Fruit fly (Drosophila melanogaster) whole organism, pupa: ENCODE results near the gene CkIalpha.

Source experiments
- CG10348 ChIP-seq: fragments of 200-800 bp; sonication (Bioruptor generic); IDR thresholded peaks from 2 replicates; pipeline ENCODE4 v1.3.6; 2022; ENCODE audit warnings: missing biosample characterization, missing genetic modification characterization
- CG12605 ChIP-seq: fragments of 200-800 bp; sonication (Bioruptor generic); IDR thresholded peaks from 2 replicates; pipeline ENCODE4 v1.3.6; 2022; ENCODE audit warnings: missing biosample characterization, missing genetic modification characterization
- CG13204 ChIP-seq: fragments of 200-800 bp; sonication (Bioruptor generic); optimal IDR thresholded peaks from 2 replicates; lab custom pipeline; 2018; ENCODE audit warnings: missing biosample characterization, mild to moderate bottlenecking, missing genetic modification characterization, moderate library complexity
- CG14655 ChIP-seq: fragments of 200-800 bp; sonication (Bioruptor generic); optimal IDR thresholded peaks from 3 replicates; lab custom pipeline; 2017; ENCODE audit warnings: mild to moderate bottlenecking, missing biosample characterization, missing genetic modification reagents, missing genetic modification characterization
- CG15710 ChIP-seq: fragments of 200-800 bp; sonication (Bioruptor generic); optimal IDR thresholded peaks from 2 replicates; lab custom pipeline; 2018; ENCODE audit warnings: missing biosample characterization, mild to moderate bottlenecking, missing genetic modification characterization, moderate library complexity
- CG17806 ChIP-seq: fragments of 200-800 bp; sonication (Bioruptor generic); optimal IDR thresholded peaks from 2 replicates; lab custom pipeline; 2018; ENCODE audit warnings: missing biosample characterization, mild to moderate bottlenecking, missing genetic modification characterization, moderate library complexity
- CG32121 ChIP-seq: fragments of 200-800 bp; sonication (Bioruptor generic); IDR thresholded peaks from 2 replicates; pipeline ENCODE4 v1.3.6; 2022; ENCODE audit warnings: missing biosample characterization, missing genetic modification characterization
- CG34367 ChIP-seq: fragments of 200-800 bp; sonication (Bioruptor generic); optimal IDR thresholded peaks from 2 replicates; lab custom pipeline; 2018; ENCODE audit warnings: missing biosample characterization, mild to moderate bottlenecking, missing genetic modification characterization
- CG4496 ChIP-seq: fragments of 200-800 bp; sonication (Bioruptor generic); IDR thresholded peaks from 3 replicates; pipeline ENCODE4 v1.3.6; 2022; ENCODE audit warnings: missing biosample characterization, missing genetic modification characterization
- CG8159 ChIP-seq: fragments of 200-800 bp; sonication (Bioruptor generic); optimal IDR thresholded peaks from 3 replicates; lab custom pipeline; 2018; ENCODE audit warnings: missing biosample characterization, mild to moderate bottlenecking, missing genetic modification characterization, moderate library complexity
- CG8301 ChIP-seq: fragments of 200-800 bp; sonication (Bioruptor generic); optimal IDR thresholded peaks from 2 replicates; lab custom pipeline; 2018; ENCODE audit warnings: missing biosample characterization, mild to moderate bottlenecking, missing genetic modification characterization
- CG9948 ChIP-seq: fragments of 200-800 bp; sonication (Bioruptor generic); optimal IDR thresholded peaks from 2 replicates; lab custom pipeline; 2018; ENCODE audit warnings: missing biosample characterization, mild to moderate bottlenecking, missing genetic modification characterization, moderate library complexity
- D1 ChIP-seq: fragments of 200-800 bp; sonication (Bioruptor generic); optimal IDR thresholded peaks from 2 replicates; lab custom pipeline; 2018; ENCODE audit warnings: missing biosample characterization, mild to moderate bottlenecking, missing genetic modification characterization, moderate library complexity
- EcR ChIP-seq: fragments of 200-800 bp; sonication (Bioruptor generic); optimal IDR thresholded peaks from 3 replicates; lab custom pipeline; 2019; ENCODE audit warnings: missing biosample characterization, missing genetic modification characterization, mild to moderate bottlenecking, moderate library complexity, missing genetic modification reagents
- Ets98B ChIP-seq: fragments of 200-800 bp; sonication (Bioruptor generic); IDR thresholded peaks from 2 replicates; pipeline ENCODE4 v1.3.6; 2022; ENCODE audit warnings: missing biosample characterization, missing genetic modification characterization
- Pif1A ChIP-seq: fragments of 200-800 bp; sonication (Bioruptor generic); optimal IDR thresholded peaks from 3 replicates; lab custom pipeline; 2016; ENCODE audit warnings: missing biosample characterization, missing genetic modification characterization
- Pif1B ChIP-seq: fragments of 200-800 bp; sonication (Bioruptor generic); optimal IDR thresholded peaks from 3 replicates; lab custom pipeline; 2016; ENCODE audit warnings: missing biosample characterization, missing genetic modification characterization
- Snoo ChIP-seq: fragments of 200-800 bp; sonication (Bioruptor generic); optimal IDR thresholded peaks from 3 replicates; lab custom pipeline; 2017; ENCODE audit warnings: missing biosample characterization, mild to moderate bottlenecking, missing genetic modification characterization, inconsistent platforms
- fd96Ca ChIP-seq: fragments of 200-800 bp; sonication (Bioruptor generic); IDR thresholded peaks from 3 replicates; pipeline ENCODE4 v1.3.6; 2022; ENCODE audit warnings: missing biosample characterization, missing genetic modification characterization
- gl ChIP-seq: fragments of 200-800 bp; sonication (Bioruptor generic); optimal IDR thresholded peaks from 2 replicates; lab custom pipeline; 2018; ENCODE audit warnings: missing biosample characterization, mild to moderate bottlenecking, missing genetic modification characterization
- rn ChIP-seq: fragments of 200-800 bp; sonication (Bioruptor generic); IDR thresholded peaks from 2 replicates; pipeline ENCODE4 v1.3.6; 2022; ENCODE audit warnings: missing biosample characterization, missing genetic modification characterization

Gene CkIalpha

dm6 chrX:12672317-12673172 is 19.1 kb downstream of the CkIalpha start:
- TF ChIP-seq CG17806 (tag; lab: Kevin White, UChicago), result peak; percentile 43
- peak; percentile 44; the same call in 1 of the 2 replicates for TF ChIP-seq Ets98B (GFP tag; lab: Robert Waterston, UW)
- peak; percentile 76 for TF ChIP-seq EcR (GFP tag; lab: Kevin White, UChicago)
- TF ChIP-seq CG32121 (GFP tag; lab: Robert Waterston, UW), result peak; percentile 36; the same call in 1 of the 2 replicates
- TF ChIP-seq Snoo (tag; lab: Kevin White, UChicago), result peak; percentile 4
- peak; percentile 57 for TF ChIP-seq CG15710 (tag; lab: Kevin White, UChicago)
- no peak for TF ChIP-seq rn (GFP tag; lab: Robert Waterston, UW)
- TF ChIP-seq Pif1B (GFP tag; lab: Kevin White, UChicago), result peak; percentile 41
- peak; percentile 12 for TF ChIP-seq CG14655 (GFP tag; lab: Kevin White, UChicago)
- no peak for TF ChIP-seq D1 (tag; lab: Kevin White, UChicago)
- peak; percentile 14 for TF ChIP-seq CG8301
- peak; percentile 55 for TF ChIP-seq CG8159
- TF ChIP-seq fd96Ca (GFP tag; lab: Robert Waterston, UW), result peak; percentile 21; the same call in 2 of the 3 replicates
- peak; percentile 51 for TF ChIP-seq Pif1A (GFP tag; lab: Kevin White, UChicago)
- peak; percentile 76 for TF ChIP-seq CG12605 (GFP tag; lab: Robert Waterston, UW)
- TF ChIP-seq CG4496 (GFP tag; lab: Robert Waterston, UW), result peak; percentile 52
- TF ChIP-seq gl (tag; lab: Kevin White, UChicago), result peak; percentile 83
- TF ChIP-seq CG9948 (tag; lab: Kevin White, UChicago), result peak; percentile 36
- peak; percentile 78 for TF ChIP-seq CG13204 (GFP tag; lab: Kevin White, UChicago)
- no peak for TF ChIP-seq CG10348
- peak; percentile 59 for TF ChIP-seq CG34367 (tag; lab: Kevin White, UChicago)

dm6 chrX:12673833-12674541 is 20.6 kb downstream of the CkIalpha start:
- peak; percentile 65 for TF ChIP-seq CG13204 (GFP tag; lab: Kevin White, UChicago)
- no peak for TF ChIP-seq D1 (tag; lab: Kevin White, UChicago)
- no peak for TF ChIP-seq CG12605 (GFP tag; lab: Robert Waterston, UW)
- TF ChIP-seq Pif1A (GFP tag; lab: Kevin White, UChicago), result peak; percentile 27
- peak; percentile 44 for TF ChIP-seq Snoo (tag; lab: Kevin White, UChicago)
- no peak for TF ChIP-seq CG10348
- TF ChIP-seq CG4496 (GFP tag; lab: Robert Waterston, UW), result peak; percentile 69
- TF ChIP-seq CG9948 (tag; lab: Kevin White, UChicago), result peak; percentile 28
- peak; percentile 51 for TF ChIP-seq CG34367 (tag; lab: Kevin White, UChicago)
- TF ChIP-seq CG8159, result peak; percentile 45
- peak; percentile 47 for TF ChIP-seq CG8301
- no peak for TF ChIP-seq fd96Ca (GFP tag; lab: Robert Waterston, UW)
- peak; percentile 31 for TF ChIP-seq Ets98B (GFP tag; lab: Robert Waterston, UW)
- peak; percentile 53 for TF ChIP-seq CG15710 (tag; lab: Kevin White, UChicago)
- TF ChIP-seq CG32121 (GFP tag; lab: Robert Waterston, UW), result no peak
- TF ChIP-seq CG17806 (tag; lab: Kevin White, UChicago), result peak; percentile 36
- TF ChIP-seq Pif1B (GFP tag; lab: Kevin White, UChicago), result peak; percentile 32
- TF ChIP-seq CG14655 (GFP tag; lab: Kevin White, UChicago), result peak; percentile 69
- TF ChIP-seq EcR (GFP tag; lab: Kevin White, UChicago), result peak; percentile 75
- TF ChIP-seq rn (GFP tag; lab: Robert Waterston, UW), result no peak
- TF ChIP-seq gl (tag; lab: Kevin White, UChicago), result peak; percentile 74

dm6 chrX:12675284-12675683 is 21.9 kb downstream of the CkIalpha start:
- TF ChIP-seq CG12605 (GFP tag; lab: Robert Waterston, UW), result peak; percentile 79; the same call in 1 of the 2 replicates
- peak; percentile 32 for TF ChIP-seq CG15710 (tag; lab: Kevin White, UChicago)
- TF ChIP-seq CG13204 (GFP tag; lab: Kevin White, UChicago), result peak; percentile 29
- TF ChIP-seq CG17806 (tag; lab: Kevin White, UChicago), result peak; percentile 21
- no peak for TF ChIP-seq CG10348
- TF ChIP-seq Snoo (tag; lab: Kevin White, UChicago), result no peak
- TF ChIP-seq CG8301, result no peak
- peak; percentile 22 for TF ChIP-seq CG8159
- no peak for TF ChIP-seq D1 (tag; lab: Kevin White, UChicago)
- peak; percentile 38 for TF ChIP-seq EcR (GFP tag; lab: Kevin White, UChicago)
- TF ChIP-seq CG9948 (tag; lab: Kevin White, UChicago), result peak; percentile 1
- TF ChIP-seq CG34367 (tag; lab: Kevin White, UChicago), result peak; percentile 28
- peak; percentile 10 for TF ChIP-seq Pif1A (GFP tag; lab: Kevin White, UChicago)
- TF ChIP-seq rn (GFP tag; lab: Robert Waterston, UW), result no peak
- peak; percentile 19 for TF ChIP-seq CG14655 (GFP tag; lab: Kevin White, UChicago)
- TF ChIP-seq CG4496 (GFP tag; lab: Robert Waterston, UW), result peak; percentile 66; the same call in 2 of the 3 replicates
- TF ChIP-seq CG32121 (GFP tag; lab: Robert Waterston, UW), result peak; percentile 55; the same call in 1 of the 2 replicates
- TF ChIP-seq Ets98B (GFP tag; lab: Robert Waterston, UW), result peak; percentile 52; the same call in 1 of the 2 replicates
- peak; percentile 18 for TF ChIP-seq gl (tag; lab: Kevin White, UChicago)
- TF ChIP-seq fd96Ca (GFP tag; lab: Robert Waterston, UW), result 0 out of 3 replicates have a peak, but pooled peaks have one; percentile 49
- TF ChIP-seq Pif1B (GFP tag; lab: Kevin White, UChicago), result peak; percentile 38
